Worm (Caenorhabditis elegans) whole organism, L3 larva: ENCODE measurements around the gene nra-4.

Source experiments
- ZK546.5 ChIP-seq: sonication (generic microtip); optimal IDR thresholded peaks from 2 replicates; lab custom pipeline; 2017; ENCODE audit warnings: missing biosample characterization, missing genetic modification characterization
- ama-1 ChIP-seq: fragments of 150-350 bp; optimal IDR thresholded peaks from 2 replicates; lab custom pipeline; 2018
- ceh-16 ChIP-seq: sonication (generic microtip); optimal IDR thresholded peaks from 2 replicates; lab custom pipeline; 2017; ENCODE audit warnings: missing biosample characterization, missing genetic modification characterization
- ceh-28 ChIP-seq: fragments of 150-350 bp; optimal IDR thresholded peaks from 2 replicates; lab custom pipeline; 2014; ENCODE audit warnings: missing biosample characterization, missing genetic modification reagents, missing genetic modification characterization
- ceh-82 ChIP-seq: fragments of 150-350 bp; optimal IDR thresholded peaks from 2 replicates; lab custom pipeline; 2014; ENCODE audit warnings: missing biosample characterization, missing genetic modification characterization
- ceh-9 ChIP-seq: sonication (generic microtip); optimal IDR thresholded peaks from 2 replicates; lab custom pipeline; 2018; ENCODE audit warnings: missing biosample characterization, missing genetic modification characterization
- daf-12 ChIP-seq: fragments of 150-350 bp; optimal IDR thresholded peaks from 2 replicates; lab custom pipeline; 2014; ENCODE audit warnings: missing biosample characterization, missing genetic modification reagents, missing genetic modification characterization
- egl-27 ChIP-seq: sonication (generic microtip); optimal IDR thresholded peaks from 4 replicates; lab custom pipeline; 2017; ENCODE audit warnings: missing biosample characterization, missing genetic modification reagents, missing genetic modification characterization
- elt-1 ChIP-seq: fragments of 150-350 bp; optimal IDR thresholded peaks from 2 replicates; lab custom pipeline; 2014; ENCODE audit warnings: missing biosample characterization, missing genetic modification characterization
- elt-2 ChIP-seq: sonication (generic microtip); optimal IDR thresholded peaks from 2 replicates; lab custom pipeline; 2016; ENCODE audit warnings: missing genetic modification reagents, mild to moderate bottlenecking, missing genetic modification characterization, missing compliant biosample characterization
- elt-3 ChIP-seq, 3 experiments: fragments of 150-350 bp in 1 of 3; sonication (generic microtip) in 2 of 3; optimal IDR thresholded peaks; 2 replicates in 2 of 3; 4 replicates in 1 of 3; lab custom pipeline; 2014 to 2017; ENCODE audit warnings: missing biosample characterization in 3 of 3, missing genetic modification characterization in 3 of 3
- eor-1 ChIP-seq, 2 experiments: fragments of 150-350 bp; optimal IDR thresholded peaks; 2 replicates each; lab custom pipeline; 2014 to 2018; ENCODE audit warnings: missing biosample characterization in 2 of 2, missing genetic modification characterization in 2 of 2
- fkh-2 ChIP-seq: fragments of 150-350 bp; optimal IDR thresholded peaks from 2 replicates; lab custom pipeline; 2014; ENCODE audit warnings: missing biosample characterization, missing genetic modification reagents, missing genetic modification characterization
- fos-1 ChIP-seq: fragments of 150-350 bp; optimal IDR thresholded peaks from 2 replicates; lab custom pipeline; 2014; ENCODE audit warnings: missing biosample characterization, missing genetic modification characterization
- jun-1 ChIP-seq: fragments of 150-350 bp; optimal IDR thresholded peaks from 2 replicates; lab custom pipeline; 2014; ENCODE audit warnings: missing biosample characterization, missing genetic modification reagents, missing genetic modification characterization
- lin-15B ChIP-seq: fragments of 150-350 bp; optimal IDR thresholded peaks from 2 replicates; lab custom pipeline; 2014; ENCODE audit warnings: missing biosample characterization, missing genetic modification characterization
- lin-39 ChIP-seq: fragments of 150-350 bp; optimal IDR thresholded peaks from 2 replicates; lab custom pipeline; 2018; ENCODE audit warnings: missing biosample characterization, missing genetic modification reagents, missing genetic modification characterization
- nfya-1 ChIP-seq: sonication (generic microtip); optimal IDR thresholded peaks from 2 replicates; lab custom pipeline; 2017; ENCODE audit warnings: missing genetic modification characterization, mild to moderate bottlenecking, missing compliant biosample characterization, antibody characterized with exemption, moderate library complexity; ENCODE audit not compliant: insufficient read depth
- nhr-11 ChIP-seq: fragments of 150-350 bp; optimal IDR thresholded peaks from 2 replicates; lab custom pipeline; 2014; ENCODE audit warnings: missing biosample characterization, missing genetic modification characterization
- nhr-12 ChIP-seq: fragments of 150-350 bp; optimal IDR thresholded peaks from 2 replicates; lab custom pipeline; 2014; ENCODE audit warnings: missing biosample characterization, missing genetic modification characterization
- nhr-23 ChIP-seq: fragments of 150-350 bp; optimal IDR thresholded peaks from 2 replicates; lab custom pipeline; 2014; ENCODE audit warnings: missing biosample characterization, missing genetic modification reagents, missing genetic modification characterization
- nhr-25 ChIP-seq: sonication (generic microtip); optimal IDR thresholded peaks from 2 replicates; lab custom pipeline; 2017; ENCODE audit warnings: missing biosample characterization, missing genetic modification characterization
- nhr-28 ChIP-seq: fragments of 150-350 bp; optimal IDR thresholded peaks from 2 replicates; lab custom pipeline; 2014; ENCODE audit warnings: missing biosample characterization, missing genetic modification characterization
- nhr-43 ChIP-seq: sonication (generic microtip); optimal IDR thresholded peaks from 2 replicates; lab custom pipeline; 2016; ENCODE audit warnings: mild to moderate bottlenecking, missing genetic modification characterization, missing compliant biosample characterization; ENCODE audit not compliant: poor library complexity, severe bottlenecking
- nhr-67 ChIP-seq: fragments of 150-350 bp; optimal IDR thresholded peaks from 2 replicates; lab custom pipeline; 2014; ENCODE audit warnings: missing biosample characterization, missing genetic modification characterization
- nhr-76 ChIP-seq: fragments of 150-350 bp; sonication (generic microtip); optimal IDR thresholded peaks from 5 replicates; lab custom pipeline; 2014; ENCODE audit warnings: missing biosample characterization, missing genetic modification characterization
- nhr-77 ChIP-seq: fragments of 150-350 bp; optimal IDR thresholded peaks from 2 replicates; lab custom pipeline; 2014; ENCODE audit warnings: missing biosample characterization, missing genetic modification characterization
- pha-4 ChIP-seq: fragments of 150-350 bp; optimal IDR thresholded peaks from 2 replicates; lab custom pipeline; 2014; ENCODE audit warnings: missing biosample characterization, missing genetic modification reagents, missing genetic modification characterization
- pqm-1 ChIP-seq: fragments of 150-350 bp; optimal IDR thresholded peaks from 2 replicates; lab custom pipeline; 2017; ENCODE audit warnings: missing biosample characterization, missing genetic modification characterization, inconsistent platforms
- sea-2 ChIP-seq: fragments of 150-350 bp; sonication (generic microtip); optimal IDR thresholded peaks from 4 replicates; lab custom pipeline; 2014; ENCODE audit warnings: missing biosample characterization, missing genetic modification reagents, missing genetic modification characterization
- skn-1 ChIP-seq: fragments of 150-350 bp; optimal IDR thresholded peaks from 2 replicates; lab custom pipeline; 2014; ENCODE audit warnings: missing biosample characterization, missing genetic modification characterization
- snpc-4 ChIP-seq: fragments of 150-350 bp; optimal IDR thresholded peaks from 2 replicates; lab custom pipeline; 2014; ENCODE audit warnings: missing biosample characterization, missing genetic modification characterization
- unc-39 ChIP-seq: sonication (generic microtip); optimal IDR thresholded peaks from 4 replicates; lab custom pipeline; 2017; ENCODE audit warnings: missing biosample characterization, missing genetic modification characterization
- unc-62 ChIP-seq: fragments of 150-350 bp; sonication (generic microtip); optimal IDR thresholded peaks from 4 replicates; lab custom pipeline; 2014; ENCODE audit warnings: missing biosample characterization, missing genetic modification reagents, missing genetic modification characterization
- zag-1 ChIP-seq: fragments of 150-350 bp; optimal IDR thresholded peaks from 2 replicates; lab custom pipeline; 2014; ENCODE audit warnings: missing biosample characterization, missing genetic modification characterization
- ztf-11 ChIP-seq: fragments of 150-350 bp; optimal IDR thresholded peaks from 2 replicates; lab custom pipeline; 2014; ENCODE audit warnings: missing biosample characterization, missing genetic modification characterization
- ztf-4 ChIP-seq: fragments of 150-350 bp; optimal IDR thresholded peaks from 2 replicates; lab custom pipeline; 2014; ENCODE audit warnings: missing biosample characterization, missing genetic modification characterization

nra-4 gene

ce11 chrV:1074946-1075345 is 26.6 kb upstream of the nra-4 start, which contains the start of gene K10C9.1:
TSS of gene K10C9.1 (plus strand) at chrV:1075246.
- no peak for TF ChIP-seq nhr-43 (tag; lab: Kevin White, UChicago)
- TF ChIP-seq ceh-28 (tag; lab: Kevin White, UChicago), result no peak
- no peak for TF ChIP-seq lin-15B (tag; lab: Kevin White, UChicago)
- no peak for TF ChIP-seq nhr-76 (tag; lab: Kevin White, UChicago)
- TF ChIP-seq snpc-4, result no peak
- no peak for TF ChIP-seq zag-1
- TF ChIP-seq ceh-9 (tag; lab: Kevin White, UChicago), result no peak
- no peak for TF ChIP-seq unc-62 (GFP tag; lab: Kevin White, UChicago)
- TF ChIP-seq ztf-4 (tag; lab: Kevin White, UChicago), result no peak

- no peak for TF ChIP-seq elt-3 (tag; optimal IDR thresholded peaks at IDR 0.05; lab: Kevin White, UChicago)
- TF ChIP-seq ztf-11 (tag; lab: Kevin White, UChicago), result no peak
- TF ChIP-seq nhr-77 (tag; lab: Kevin White, UChicago), result no peak
- no peak for TF ChIP-seq unc-62 (GFP tag; lab: Kevin White, UChicago)
- TF ChIP-seq egl-27 (tag; lab: Kevin White, UChicago), result no peak
These were observed 19.1 kb upstream of the nra-4 start, which contains the start of gene K10C9.7 for ce11 chrV:1067468-1067867. TSS of gene K10C9.7 (minus strand) at chrV:1067568.

ce11 chrV:1064491-1064890 is 16.1 kb upstream of the nra-4 start, which contains the start of gene str-67:
TSS of gene str-67 (minus strand) at chrV:1064591.
- no peak for TF ChIP-seq daf-12 (tag; lab: Kevin White, UChicago)
- no peak for TF ChIP-seq fos-1
- TF ChIP-seq nhr-23, result no peak
- TF ChIP-seq ceh-28 (tag; lab: Kevin White, UChicago), result no peak
- TF ChIP-seq ceh-82 (tag; lab: Kevin White, UChicago), result no peak
- no peak for TF ChIP-seq ceh-16 (tag; lab: Kevin White, UChicago)
- no peak for TF ChIP-seq eor-1 (tag; optimal IDR thresholded peaks at IDR 0.05; lab: Kevin White, UChicago)
- no peak for TF ChIP-seq lin-15B (tag; lab: Kevin White, UChicago)
- TF ChIP-seq ztf-11 (tag; lab: Kevin White, UChicago), result no peak
- no peak for TF ChIP-seq elt-2
- no peak for TF ChIP-seq ama-1 (lab: Kevin White, UChicago)
- TF ChIP-seq unc-39 (tag; lab: Kevin White, UChicago), result no peak
- no peak for TF ChIP-seq zag-1
- no peak for TF ChIP-seq snpc-4
- no peak for TF ChIP-seq nhr-77 (tag; lab: Kevin White, UChicago)
- TF ChIP-seq nfya-1 (tag; lab: Kevin White, UChicago), result no peak
- no peak for TF ChIP-seq fkh-2 (tag; lab: Kevin White, UChicago)
- no peak for TF ChIP-seq nhr-11 (tag; lab: Kevin White, UChicago)
- TF ChIP-seq sea-2, result no peak
- no peak for TF ChIP-seq nhr-25 (tag; lab: Kevin White, UChicago)

ce11 chrV:1061295-1061694 is 12.9 kb upstream of the nra-4 start, which contains the start of gene rnst-2:
TSS of gene rnst-2 (plus strand) at chrV:1061595.
- TF ChIP-seq elt-1 (tag; lab: Kevin White, UChicago) (no peak), lin-39 (no peak), skn-1 (tag; lab: Kevin White, UChicago) (no peak), nhr-28 (tag; lab: Kevin White, UChicago) (no peak), nhr-25 (tag; lab: Kevin White, UChicago) (no peak), nhr-43 (tag; lab: Kevin White, UChicago) (no peak), pqm-1 (no peak), nhr-67 (tag; lab: Kevin White, UChicago) (no peak), lin-15B (tag; lab: Kevin White, UChicago) (no peak), pha-4 (tag; lab: Kevin White, UChicago) (no peak), sea-2 (no peak), unc-39 (tag; lab: Kevin White, UChicago) (no peak), nhr-12 (tag; lab: Kevin White, UChicago) (no peak), zag-1 (no peak), ZK546.5 (tag; lab: Kevin White, UChicago) (no peak), ceh-9 (tag; lab: Kevin White, UChicago) (no peak), ama-1 (lab: Kevin White, UChicago) (no peak), elt-2 (no peak), jun-1 (tag; lab: Kevin White, UChicago) (no peak), ceh-28 (tag; lab: Kevin White, UChicago) (no peak)
